Fruit fly (Drosophila melanogaster) Kc167 (cell line): ENCODE results near the gene CAH7.

Source experiments
- Myc ChIP-seq: fragments of >200 bp; optimal IDR thresholded peaks from 2 replicates; lab custom pipeline; 2017; ENCODE audit warnings: missing external identifiers
- Sin3A ChIP-seq: fragments of >200 bp; optimal IDR thresholded peaks from 2 replicates; lab custom pipeline; 2018; ENCODE audit warnings: missing external identifiers
- h ChIP-seq: fragments of >200 bp; optimal IDR thresholded peaks from 3 replicates; lab custom pipeline; 2018; ENCODE audit warnings: missing external identifiers
- insv ChIP-seq: fragments of >200 bp; optimal IDR thresholded peaks from 3 replicates; lab custom pipeline; 2018; ENCODE audit warnings: missing external identifiers
- psq ChIP-seq: fragments of >200 bp; optimal IDR thresholded peaks from 2 replicates; lab custom pipeline; 2017; ENCODE audit warnings: missing external identifiers

- TF ChIP-seq h (lab: Kevin White, UChicago) (no peak), Sin3A (lab: Kevin White, UChicago) (no peak), insv (lab: Kevin White, UChicago) (no peak), Myc (lab: Kevin White, UChicago) (no peak), psq (lab: Kevin White, UChicago) (no peak)
Observed at dm6 chr3R:10090906-10091305, 21.1 kb upstream of the CAH7 start.
